Worm (Caenorhabditis elegans) whole organism, L1 larva: ENCODE data around the gene col-129.

Experiments used
- F16B12.6 ChIP-seq: fragments of 150-350 bp; optimal IDR thresholded peaks from 2 replicates; lab custom pipeline; 2014; ENCODE audit warnings: missing biosample characterization, missing genetic modification characterization
- ceh-63 ChIP-seq: fragments of 200-800 bp; sonication (Bioruptor generic); optimal IDR thresholded peaks from 2 replicates; lab custom pipeline; 2018; ENCODE audit warnings: mild to moderate bottlenecking, missing genetic modification characterization, missing compliant biosample characterization
- ceh-8 ChIP-seq: fragments of 200-800 bp; sonication (Bioruptor generic); optimal IDR thresholded peaks from 2 replicates; lab custom pipeline; 2018; ENCODE audit warnings: mild to moderate bottlenecking, missing genetic modification characterization, moderate library complexity, missing compliant biosample characterization
- ceh-82 ChIP-seq, 3 experiments: fragments of 150-350 bp in 1 of 3; sonication (generic microtip) in 2 of 3; optimal IDR thresholded peaks; 2 replicates each; lab custom pipeline; 2014 to 2017; ENCODE audit warnings: missing biosample characterization in 3 of 3, missing genetic modification characterization in 3 of 3
- ceh-90 ChIP-seq: sonication (generic microtip); optimal IDR thresholded peaks from 2 replicates; lab custom pipeline; 2016; ENCODE audit warnings: missing genetic modification characterization, missing compliant biosample characterization
- efl-1 ChIP-seq, 4 experiments: fragments of 150-350 bp; optimal IDR thresholded peaks in 3 of 4; peaks in 1 of 4; 1 replicate in 1 of 4; 2 replicates in 3 of 4; lab custom pipeline; 2014; ENCODE audit warnings: missing biosample characterization in 2 of 4, missing genetic modification characterization in 2 of 4, missing genetic modification reagents in 2 of 4
- egl-13 ChIP-seq: sonication (generic microtip); optimal IDR thresholded peaks from 2 replicates; lab custom pipeline; 2016; ENCODE audit warnings: missing genotype, missing genetic modification reagents, missing genetic modification characterization, missing compliant biosample characterization
- ets-5 ChIP-seq: fragments of 200-800 bp; sonication (Bioruptor generic); IDR thresholded peaks from 2 replicates; pipeline ENCODE4 v1.3.6; 2022; ENCODE audit warnings: missing genetic modification characterization, missing compliant biosample characterization
- fkh-10 ChIP-seq: sonication (generic microtip); optimal IDR thresholded peaks from 2 replicates; lab custom pipeline; 2017; ENCODE audit warnings: missing biosample characterization, missing genetic modification reagents, missing genetic modification characterization
- fkh-8 ChIP-seq: sonication (generic microtip); optimal IDR thresholded peaks from 2 replicates; lab custom pipeline; 2016; ENCODE audit warnings: mild to moderate bottlenecking, missing genetic modification characterization, missing compliant biosample characterization
- hlh-17 ChIP-seq: fragments of 200-800 bp; sonication (Bioruptor generic); optimal IDR thresholded peaks from 2 replicates; lab custom pipeline; 2018; ENCODE audit warnings: missing genetic modification characterization, mild to moderate bottlenecking, missing compliant biosample characterization, moderate library complexity, borderline replicate concordance
- hpl-2 ChIP-seq: fragments of 150-350 bp; optimal IDR thresholded peaks from 2 replicates; lab custom pipeline; 2014; ENCODE audit warnings: missing biosample characterization, missing genetic modification reagents, missing genetic modification characterization
- irx-1 ChIP-seq: sonication (generic microtip); optimal IDR thresholded peaks from 2 replicates; lab custom pipeline; 2016; ENCODE audit warnings: missing genetic modification characterization, missing compliant biosample characterization
- lin-13 ChIP-seq: fragments of 150-350 bp; optimal IDR thresholded peaks from 2 replicates; lab custom pipeline; 2014; ENCODE audit warnings: missing biosample characterization, missing genetic modification reagents, missing genetic modification characterization
- lin-14 ChIP-seq: fragments of 200-800 bp; sonication (Bioruptor generic); optimal IDR thresholded peaks from 2 replicates; lab custom pipeline; 2018; ENCODE audit warnings: mild to moderate bottlenecking, missing genetic modification characterization, moderate library complexity, missing compliant biosample characterization
- lin-35 ChIP-seq, 2 experiments: fragments of 150-350 bp; optimal IDR thresholded peaks; 2 replicates each; lab custom pipeline; 2014; ENCODE audit warnings: missing biosample characterization in 2 of 2, missing genetic modification characterization in 2 of 2, missing genetic modification reagents in 2 of 2
- lin-39 ChIP-seq: fragments of 150-350 bp; optimal IDR thresholded peaks from 2 replicates; lab custom pipeline; 2014; ENCODE audit warnings: missing biosample characterization, missing genetic modification reagents, missing genetic modification characterization
- lir-3 ChIP-seq: sonication (generic microtip); optimal IDR thresholded peaks from 2 replicates; lab custom pipeline; 2016; ENCODE audit warnings: mild to moderate bottlenecking, missing genetic modification characterization, moderate library complexity, missing compliant biosample characterization; ENCODE audit not compliant: poor library complexity
- lsy-2 ChIP-seq, 2 experiments: fragments of 150-350 bp; optimal IDR thresholded peaks; 2 replicates each; lab custom pipeline; 2014; ENCODE audit warnings: missing biosample characterization in 2 of 2, missing genetic modification characterization in 2 of 2
- mdl-1 ChIP-seq, 2 experiments: fragments of 150-350 bp; optimal IDR thresholded peaks; 2 replicates each; lab custom pipeline; 2014 to 2017; ENCODE audit warnings: missing biosample characterization in 2 of 2, missing genetic modification characterization in 2 of 2, inconsistent platforms in 1 of 2
- mep-1 ChIP-seq: fragments of 150-350 bp; optimal IDR thresholded peaks from 2 replicates; lab custom pipeline; 2014; ENCODE audit warnings: missing biosample characterization, missing genetic modification characterization
- nhr-11 ChIP-seq: fragments of 150-350 bp; optimal IDR thresholded peaks from 2 replicates; lab custom pipeline; 2014; ENCODE audit warnings: missing biosample characterization, missing genetic modification characterization
- nhr-19 ChIP-seq: fragments of 200-800 bp; sonication (Bioruptor generic); conservative IDR thresholded peaks from 2 replicates; pipeline ENCODE4 v1.3.6; 2022; ENCODE audit warnings: missing genetic modification characterization, missing compliant biosample characterization
- nhr-28 ChIP-seq: fragments of 150-350 bp; optimal IDR thresholded peaks from 2 replicates; lab custom pipeline; 2014; ENCODE audit warnings: missing biosample characterization, missing genetic modification characterization
- nhr-47 ChIP-seq: sonication (generic microtip); optimal IDR thresholded peaks from 2 replicates; lab custom pipeline; 2016; ENCODE audit warnings: mild to moderate bottlenecking, missing genetic modification characterization, moderate library complexity, missing compliant biosample characterization
- nhr-71 ChIP-seq: sonication (generic microtip); optimal IDR thresholded peaks from 2 replicates; lab custom pipeline; 2016; ENCODE audit warnings: mild to moderate bottlenecking, missing genetic modification characterization, moderate library complexity, missing compliant biosample characterization
- nhr-77 ChIP-seq: fragments of 150-350 bp; optimal IDR thresholded peaks from 2 replicates; lab custom pipeline; 2014; ENCODE audit warnings: missing biosample characterization, missing genetic modification characterization
- pax-3 ChIP-seq: fragments of 200-800 bp; sonication (Bioruptor generic); optimal IDR thresholded peaks from 2 replicates; lab custom pipeline; 2018; ENCODE audit warnings: mild to moderate bottlenecking, missing genetic modification characterization, moderate library complexity, missing compliant biosample characterization
- rnt-1 ChIP-seq: sonication (generic microtip); optimal IDR thresholded peaks from 2 replicates; lab custom pipeline; 2016; ENCODE audit warnings: mild to moderate bottlenecking, missing genetic modification characterization, moderate library complexity, missing compliant biosample characterization
- snu-23 ChIP-seq: sonication (generic microtip); optimal IDR thresholded peaks from 2 replicates; lab custom pipeline; 2016; ENCODE audit warnings: missing genetic modification characterization, missing compliant biosample characterization
- sox-4 ChIP-seq: sonication (generic microtip); optimal IDR thresholded peaks from 2 replicates; lab custom pipeline; 2016; ENCODE audit warnings: missing genetic modification characterization, missing compliant biosample characterization
- sptf-1 ChIP-seq: fragments of 150-350 bp; optimal IDR thresholded peaks from 2 replicates; lab custom pipeline; 2014; ENCODE audit warnings: missing biosample characterization, missing genetic modification characterization
- sup-37 ChIP-seq: fragments of 200-800 bp; sonication (Bioruptor generic); optimal IDR thresholded peaks from 2 replicates; lab custom pipeline; 2018; ENCODE audit warnings: mild to moderate bottlenecking, missing genetic modification characterization, missing compliant biosample characterization
- swsn-7 ChIP-seq: sonication (generic microtip); optimal IDR thresholded peaks from 2 replicates; lab custom pipeline; 2016; ENCODE audit warnings: missing genetic modification characterization, missing compliant biosample characterization
- tbx-2 ChIP-seq: sonication (generic microtip); optimal IDR thresholded peaks from 2 replicates; lab custom pipeline; 2016; ENCODE audit warnings: missing genetic modification characterization, missing compliant biosample characterization
- tlp-1 ChIP-seq: fragments of 150-350 bp; optimal IDR thresholded peaks from 2 replicates; lab custom pipeline; 2014; ENCODE audit warnings: missing biosample characterization, missing genetic modification characterization
- unc-130 ChIP-seq: fragments of 150-350 bp; optimal IDR thresholded peaks from 2 replicates; lab custom pipeline; 2017; ENCODE audit warnings: missing biosample characterization, missing genetic modification characterization, inconsistent platforms
- unc-30 ChIP-seq: sonication (generic microtip); optimal IDR thresholded peaks from 2 replicates; lab custom pipeline; 2017; ENCODE audit warnings: missing biosample characterization, missing genetic modification characterization
- unc-62 ChIP-seq: fragments of 150-350 bp; optimal IDR thresholded peaks from 2 replicates; lab custom pipeline; 2014; ENCODE audit warnings: missing biosample characterization, missing genetic modification reagents, missing genetic modification characterization
- unc-86 ChIP-seq: sonication (generic microtip); optimal IDR thresholded peaks from 2 replicates; lab custom pipeline; 2016; ENCODE audit warnings: missing genetic modification characterization, missing compliant biosample characterization
- unc-98 ChIP-seq: fragments of 200-800 bp; sonication (Bioruptor generic); IDR thresholded peaks from 2 replicates; pipeline ENCODE4 v1.3.6; 2022; ENCODE audit warnings: missing genetic modification characterization, missing compliant biosample characterization
- vab-15 ChIP-seq: sonication (generic microtip); optimal IDR thresholded peaks from 2 replicates; lab custom pipeline; 2017; ENCODE audit warnings: missing genotype, mild to moderate bottlenecking, missing genetic modification characterization, missing compliant biosample characterization
- xbp-1 ChIP-seq: sonication (generic microtip); optimal IDR thresholded peaks from 2 replicates; lab custom pipeline; 2016; ENCODE audit warnings: missing genetic modification characterization, missing compliant biosample characterization
- ztf-11 ChIP-seq, 2 experiments: sonication (generic microtip); optimal IDR thresholded peaks; 2 replicates each; lab custom pipeline; 2016 to 2017; ENCODE audit warnings: missing genetic modification characterization in 2 of 2, missing biosample characterization in 1 of 2, missing compliant biosample characterization in 1 of 2

col-129 gene

DNA sequence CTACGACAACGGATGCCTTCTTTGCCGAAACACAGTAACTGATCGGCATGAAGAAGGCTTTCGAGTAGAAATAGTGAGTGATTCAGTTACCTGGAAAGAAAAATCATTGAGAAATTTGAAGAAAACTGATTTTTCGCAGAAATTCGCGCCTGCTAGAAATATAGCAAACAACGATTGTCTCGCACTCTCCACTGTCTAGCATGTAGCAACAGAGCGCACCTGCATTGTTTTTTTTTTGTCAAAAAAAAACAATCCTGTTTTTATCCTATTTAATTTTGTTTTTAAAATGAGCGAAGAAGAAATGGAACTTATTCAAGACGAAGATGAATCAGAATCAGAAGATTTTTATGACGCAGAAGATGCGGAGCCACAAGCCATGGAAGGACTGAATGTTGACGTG is 10.8 kb upstream of the col-129 start, which contains the start of the genes ddb-1 and M18.6 (continued):
- no peak for TF ChIP-seq irx-1
- no peak for TF ChIP-seq tbx-2 (tag; lab: Kevin White, UChicago)
- TF ChIP-seq nhr-47 (tag; lab: Kevin White, UChicago), result no peak
- no peak for TF ChIP-seq vab-15 (tag; lab: Kevin White, UChicago)
- TF ChIP-seq unc-86 (tag; lab: Kevin White, UChicago), result no peak
- no peak for TF ChIP-seq xbp-1
- TF ChIP-seq snu-23 (GFP tag; lab: Kevin White, UChicago), result peak; percentile 20
- TF ChIP-seq hlh-17 (GFP tag; lab: Kevin White, UChicago), result no peak
- no peak for TF ChIP-seq unc-62 (GFP tag; lab: Kevin White, UChicago)
- TF ChIP-seq F16B12.6 (tag; lab: Kevin White, UChicago), result peak; percentile 2
- no peak for TF ChIP-seq nhr-19
- TF ChIP-seq mdl-1 (tag; optimal IDR thresholded peaks at IDR 0.05; lab: Kevin White, UChicago), result no peak
- TF ChIP-seq ceh-90 (tag; lab: Kevin White, UChicago), result no peak
- no peak for TF ChIP-seq sup-37 (GFP tag; lab: Kevin White, UChicago)
- no peak for TF ChIP-seq fkh-8 (tag; lab: Kevin White, UChicago)
- peak; percentile 65 for TF ChIP-seq mep-1
- TF ChIP-seq ceh-8 (GFP tag; lab: Kevin White, UChicago), result no peak
- TF ChIP-seq nhr-11 (tag; lab: Kevin White, UChicago), result no peak
- TF ChIP-seq ets-5 (GFP tag; lab: Robert Waterston, UW), result no peak
- no peak for TF ChIP-seq egl-13
- no peak for TF ChIP-seq unc-130
- TF ChIP-seq rnt-1 (tag; lab: Kevin White, UChicago), result no peak
- peak; percentile 47 to 69 for TF ChIP-seq lin-35 (GFP tag; optimal IDR thresholded peaks at IDR 0.05; lab: Kevin White, UChicago)
- no peak for TF ChIP-seq lir-3
- TF ChIP-seq hpl-2 (GFP tag; lab: Kevin White, UChicago), result no peak
- no peak for TF ChIP-seq fkh-10 (GFP tag; lab: Kevin White, UChicago)

DNA sequence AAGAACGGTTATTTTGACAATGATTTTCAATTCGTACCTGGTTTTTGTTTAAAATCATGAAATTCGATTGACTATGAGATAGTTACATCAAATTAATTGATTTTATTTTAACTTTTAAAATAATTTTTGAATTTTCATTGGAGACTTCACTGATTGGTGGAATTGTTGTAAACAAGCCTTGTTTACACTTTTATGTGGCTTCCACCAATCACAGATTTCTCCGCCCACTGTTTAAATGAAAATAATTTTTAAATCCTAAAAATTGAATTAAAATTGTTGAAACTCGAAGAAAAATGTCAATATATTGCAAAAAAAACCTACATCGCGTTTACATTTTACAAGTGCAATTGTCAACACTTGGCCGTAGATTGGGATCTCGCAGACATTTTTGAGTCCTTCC is 10.3 kb upstream of the col-129 start:
- TF ChIP-seq efl-1 (optimal IDR thresholded peaks at IDR 0.05; lab: Kevin White, UChicago), result no peak
- peak in 1 of 2 experiments; percentile 38 for TF ChIP-seq efl-1 (GFP tag; optimal IDR thresholded peaks at IDR 0.05 in 1 of 2; lab: Kevin White, UChicago)
- TF ChIP-seq lin-39 (tag; lab: Kevin White, UChicago), result no peak

DNA sequence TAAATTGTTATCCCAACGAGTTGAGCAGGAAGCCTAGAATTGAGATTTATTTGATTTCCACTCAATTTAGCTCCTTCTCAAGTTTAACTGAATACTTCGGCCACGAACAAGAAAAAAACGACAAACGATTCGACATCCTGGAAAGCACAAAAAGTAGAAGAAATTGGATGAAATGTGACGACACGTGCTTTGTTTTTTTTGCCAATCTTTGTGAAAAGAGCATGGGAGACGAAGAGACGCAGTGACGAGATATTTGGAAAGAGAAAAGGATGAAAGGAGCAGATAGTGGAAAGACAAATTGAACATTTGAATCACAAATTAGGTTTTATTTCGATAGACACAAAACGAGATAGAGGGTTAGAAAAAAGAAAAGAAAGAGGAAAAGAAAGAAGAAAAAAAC is 4.3 kb upstream of the col-129 start:
- TF ChIP-seq nhr-47 (tag; lab: Kevin White, UChicago) (peak; percentile 38), unc-98 (no peak), efl-1 (optimal IDR thresholded peaks at IDR 0.05; lab: Kevin White, UChicago) (peak in 1 of 2 experiments; percentile 5), efl-1 (GFP tag; optimal IDR thresholded peaks at IDR 0.05 in 1 of 2; lab: Kevin White, UChicago) (no peak), unc-30 (tag; lab: Kevin White, UChicago) (no peak), pax-3 (tag; lab: Kevin White, UChicago) (no peak), swsn-7 (tag; lab: Kevin White, UChicago) (peak; percentile 16), lin-13 (GFP tag; lab: Kevin White, UChicago) (no peak), nhr-28 (tag; lab: Kevin White, UChicago) (no peak), sptf-1 (no peak), fkh-8 (tag; lab: Kevin White, UChicago) (no peak), lsy-2 (tag; optimal IDR thresholded peaks at IDR 0.05; lab: Kevin White, UChicago) (peak in 1 of 2 experiments; percentile 45), snu-23 (GFP tag; lab: Kevin White, UChicago) (peak; percentile 28), ceh-82 (tag; optimal IDR thresholded peaks at IDR 0.05; lab: Kevin White, UChicago) (peak in 1 of 3 experiments; percentile 6), tbx-2 (tag; lab: Kevin White, UChicago) (peak; percentile 19), sox-4 (tag; lab: Kevin White, UChicago) (no peak), tlp-1 (tag; lab: Kevin White, UChicago) (no peak), ztf-11 (tag; optimal IDR thresholded peaks at IDR 0.05; lab: Kevin White, UChicago) (no peak), rnt-1 (tag; lab: Kevin White, UChicago) (peak; percentile 28), nhr-11 (tag; lab: Kevin White, UChicago) (no peak), nhr-71 (tag; lab: Kevin White, UChicago) (peak; percentile 51), lin-14 (GFP tag; lab: Kevin White, UChicago) (peak; percentile 84), xbp-1 (no peak), nhr-77 (tag; lab: Kevin White, UChicago) (no peak), fkh-10 (GFP tag; lab: Kevin White, UChicago) (peak; percentile 76), ceh-63 (GFP tag; lab: Kevin White, UChicago) (peak; percentile 56), ceh-8 (GFP tag; lab: Kevin White, UChicago) (no peak)
